Worm (Caenorhabditis elegans) whole organism, early embryonic: Measurements from ENCODE around the gene Y40B10A.9.

Source experiments
- ama-1 ChIP-seq: fragments of 150-350 bp; optimal IDR thresholded peaks from 2 replicates; lab custom pipeline; 2014
- ceh-13 ChIP-seq: fragments of 200-800 bp; sonication (Bioruptor generic); optimal IDR thresholded peaks from 2 replicates; lab custom pipeline; 2018; ENCODE audit warnings: mild to moderate bottlenecking, missing genetic modification characterization, missing compliant biosample characterization
- ets-7 ChIP-seq: sonication (generic microtip); optimal IDR thresholded peaks from 2 replicates; lab custom pipeline; 2016; ENCODE audit warnings: missing genotype, missing genetic modification characterization, missing compliant biosample characterization
- pes-1 ChIP-seq: fragments of 200-800 bp; sonication (Bioruptor generic); IDR thresholded peaks from 2 replicates; pipeline ENCODE4 v1.3.6; 2022; ENCODE audit warnings: missing genetic modification reagents, missing genetic modification characterization, missing compliant biosample characterization
- tbx-11 ChIP-seq: fragments of 200-800 bp; sonication (Bioruptor generic); IDR thresholded peaks from 2 replicates; pipeline ENCODE4 v1.3.6; 2022; ENCODE audit warnings: missing genetic modification characterization, missing compliant biosample characterization
- tbx-37 ChIP-seq: fragments of 200-800 bp; sonication (Bioruptor generic); conservative IDR thresholded peaks from 2 replicates; pipeline ENCODE4 v1.3.6; 2022; ENCODE audit warnings: missing genetic modification reagents, missing genetic modification characterization, missing compliant biosample characterization
- tra-4 ChIP-seq: sonication (generic microtip); optimal IDR thresholded peaks from 2 replicates; lab custom pipeline; 2017; ENCODE audit warnings: missing genetic modification characterization, missing compliant biosample characterization

DNA sequence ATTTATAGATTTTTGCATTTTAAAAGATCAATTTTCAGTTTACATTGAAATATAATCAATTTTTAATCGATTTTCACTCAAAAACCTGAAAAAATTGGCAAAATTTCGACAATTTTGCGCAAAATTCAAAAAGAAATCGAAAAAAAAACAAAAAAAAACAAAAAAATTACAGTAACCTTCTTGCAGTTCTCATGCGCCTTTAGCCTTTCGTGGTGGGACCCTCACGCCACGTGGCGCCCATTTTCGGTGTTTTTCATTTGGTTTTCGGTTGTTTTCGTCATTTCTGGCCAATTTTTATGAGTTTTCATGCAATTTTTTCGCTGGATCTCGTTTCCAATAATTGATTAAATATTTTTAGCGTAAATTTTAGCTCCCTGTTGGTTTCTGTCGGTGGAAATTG, 5.3 kb downstream of the Y40B10A.9 start:
- TF ChIP-seq tbx-11 (GFP tag; lab: Robert Waterston, UW) (no peak), ama-1 (lab: Kevin White, UChicago) (no peak), pes-1 (GFP tag; lab: Robert Waterston, UW) (no peak), tra-4 (tag; lab: Kevin White, UChicago) (no peak), ets-7 (tag; lab: Kevin White, UChicago) (no peak), tbx-37 (no peak), ceh-13 (GFP tag; lab: Kevin White, UChicago) (no peak)
